Fruit fly (Drosophila melanogaster) whole organism, wandering third instar larva: ENCODE data around the gene Pgant4.
A peak's percentile ranks its signal among the peaks of the same experiment; 100 is the strongest.

Source experiments
- Abd-B ChIP-seq: fragments of >200 bp; optimal IDR thresholded peaks from 2 replicates; lab custom pipeline; 2017; ENCODE audit warnings: missing biosample characterization, missing genetic modification characterization
- CG32264 ChIP-seq: fragments of 200-800 bp; sonication (Bioruptor generic); optimal IDR thresholded peaks from 2 replicates; lab custom pipeline; 2016; ENCODE audit warnings: missing biosample characterization, missing genetic modification characterization
- CrebA ChIP-seq: fragments of 200-800 bp; sonication (Bioruptor generic); optimal IDR thresholded peaks from 2 replicates; lab custom pipeline; 2016; ENCODE audit warnings: missing biosample characterization, mild to moderate bottlenecking, missing genetic modification characterization, borderline replicate concordance
- Dif ChIP-seq: fragments of 200-275, 200-300 bp; sonication (Bioruptor generic); optimal IDR thresholded peaks from 2 replicates; lab custom pipeline; 2018; ENCODE audit warnings: missing biosample characterization, missing genetic modification characterization; ENCODE audit not compliant: partially characterized antibody
- GATAd ChIP-seq: sonication (Bioruptor generic); optimal IDR thresholded peaks from 2 replicates; lab custom pipeline; 2016; ENCODE audit warnings: missing biosample characterization, missing genetic modification characterization
- HLH106 ChIP-seq: fragments of 200-800 bp; optimal IDR thresholded peaks from 3 replicates; lab custom pipeline; 2019; ENCODE audit warnings: missing biosample characterization, mild to moderate bottlenecking, missing genetic modification characterization, moderate library complexity
- Hnf4 ChIP-seq: fragments of 200-800 bp; sonication (Bioruptor generic); optimal IDR thresholded peaks from 2 replicates; lab custom pipeline; 2016; ENCODE audit warnings: missing biosample characterization, mild to moderate bottlenecking, missing genetic modification characterization
- Hr83 ChIP-seq: fragments of 200-300 bp; sonication (Bioruptor generic); optimal IDR thresholded peaks from 2 replicates; lab custom pipeline; 2016; ENCODE audit warnings: missing biosample characterization, mild to moderate bottlenecking, missing genetic modification characterization, moderate library complexity; ENCODE audit not compliant: poor library complexity, severe bottlenecking
- Jra ChIP-seq: sonication (Bioruptor generic); optimal IDR thresholded peaks from 2 replicates; lab custom pipeline; 2016; ENCODE audit warnings: missing biosample characterization, missing genetic modification characterization
- Mio ChIP-seq: sonication (Bioruptor generic); optimal IDR thresholded peaks from 2 replicates; lab custom pipeline; 2016; ENCODE audit warnings: missing biosample characterization, missing genetic modification characterization
- Myc ChIP-seq: fragments of >200 bp; optimal IDR thresholded peaks from 2 replicates; lab custom pipeline; 2017
- N ChIP-seq: fragments of >200 bp; optimal IDR thresholded peaks from 2 replicates; lab custom pipeline; 2018; ENCODE audit warnings: missing biosample characterization, missing external identifiers, missing genetic modification characterization
- OdsH ChIP-seq: fragments of 200-800 bp; sonication (Bioruptor generic); optimal IDR thresholded peaks from 2 replicates; lab custom pipeline; 2016; ENCODE audit warnings: missing biosample characterization, mild to moderate bottlenecking, missing genetic modification characterization
- Rel ChIP-seq, 2 experiments: fragments of 200-800 bp; sonication (Bioruptor generic) in 1 of 2; optimal IDR thresholded peaks; 2 replicates in 1 of 2; 3 replicates in 1 of 2; lab custom pipeline; 2016 to 2019; ENCODE audit warnings: mild to moderate bottlenecking in 2 of 2, missing biosample characterization in 2 of 2, missing genetic modification characterization in 2 of 2, moderate library complexity in 1 of 2
- Sp1 ChIP-seq: fragments of 200-800 bp; sonication (Bioruptor generic); optimal IDR thresholded peaks from 3 replicates; lab custom pipeline; 2019; ENCODE audit warnings: missing biosample characterization, mild to moderate bottlenecking, missing genetic modification characterization, moderate library complexity
- Vsx2 ChIP-seq: fragments of 200-300, 225-300 bp; sonication (Bioruptor generic); optimal IDR thresholded peaks from 2 replicates; lab custom pipeline; 2018; ENCODE audit warnings: missing biosample characterization, missing genetic modification characterization; ENCODE audit not compliant: partially characterized antibody
- br ChIP-seq: fragments of 200-800 bp; sonication (Bioruptor generic); optimal IDR thresholded peaks from 2 replicates; lab custom pipeline; 2016; ENCODE audit warnings: missing biosample characterization, missing genetic modification characterization
- brk ChIP-seq: fragments of 200-800 bp; sonication (Bioruptor generic); optimal IDR thresholded peaks from 2 replicates; lab custom pipeline; 2016; ENCODE audit warnings: missing biosample characterization, mild to moderate bottlenecking, missing genetic modification characterization
- dl ChIP-seq, 2 experiments: fragments of 175-275, 200-275 bp in 1 of 2; fragments of 200-275 bp in 1 of 2; sonication (Bioruptor generic); optimal IDR thresholded peaks; lab custom pipeline; 2018; ENCODE audit warnings: mild to moderate bottlenecking in 2 of 2, missing biosample characterization in 2 of 2, missing genetic modification characterization in 2 of 2, moderate library complexity in 2 of 2; ENCODE audit not compliant: partially characterized antibody in 2 of 2, insufficient read depth in 1 of 2
- dmrt93B ChIP-seq: fragments of 200-800 bp; sonication (Bioruptor generic); optimal IDR thresholded peaks from 2 replicates; lab custom pipeline; 2018; ENCODE audit warnings: missing biosample characterization, mild to moderate bottlenecking, missing genetic modification characterization
- dsf ChIP-seq: sonication (Bioruptor generic); optimal IDR thresholded peaks from 2 replicates; lab custom pipeline; 2016; ENCODE audit warnings: missing biosample characterization, missing genetic modification characterization, borderline replicate concordance
- ey ChIP-seq: fragments of 200-800 bp; sonication (Bioruptor generic); optimal IDR thresholded peaks from 2 replicates; lab custom pipeline; 2016; ENCODE audit warnings: missing biosample characterization, missing genetic modification characterization
- foxo ChIP-seq, 2 experiments: fragments of 200-800 bp; sonication (Bioruptor generic); optimal IDR thresholded peaks; 2 replicates in 1 of 2; 3 replicates in 1 of 2; lab custom pipeline; 2016 to 2017; ENCODE audit warnings: missing biosample characterization in 2 of 2, missing genetic modification characterization in 2 of 2
- fru ChIP-seq: fragments of 200-800 bp; sonication (Bioruptor generic); optimal IDR thresholded peaks from 3 replicates; lab custom pipeline; 2016; ENCODE audit warnings: missing biosample characterization, mild to moderate bottlenecking, missing genetic modification characterization
- h ChIP-seq: fragments of 200-800 bp; sonication (Bioruptor generic); optimal IDR thresholded peaks from 3 replicates; lab custom pipeline; 2016; ENCODE audit warnings: missing biosample characterization, mild to moderate bottlenecking, missing genetic modification characterization
- lola ChIP-seq: fragments of >200 bp; optimal IDR thresholded peaks from 2 replicates; lab custom pipeline; 2017; ENCODE audit warnings: missing biosample characterization, missing genetic modification characterization
- pan ChIP-seq: fragments of >200 bp; optimal IDR thresholded peaks from 2 replicates; lab custom pipeline; 2017
- psq ChIP-seq: fragments of 200-800 bp; sonication (Bioruptor generic); optimal IDR thresholded peaks from 3 replicates; lab custom pipeline; 2017; ENCODE audit warnings: missing biosample characterization, mild to moderate bottlenecking, missing genetic modification characterization, moderate library complexity
- rgr ChIP-seq: fragments of 200-800 bp; sonication (Bioruptor generic); optimal IDR thresholded peaks from 3 replicates; lab custom pipeline; 2016; ENCODE audit warnings: missing biosample characterization, mild to moderate bottlenecking, missing genetic modification characterization
- sage ChIP-seq: fragments of 200-800 bp; sonication (Bioruptor generic); optimal IDR thresholded peaks from 2 replicates; lab custom pipeline; 2016; ENCODE audit warnings: missing biosample characterization, mild to moderate bottlenecking, missing genetic modification characterization
- tai ChIP-seq: sonication (Bioruptor generic); optimal IDR thresholded peaks from 2 replicates; lab custom pipeline; 2016; ENCODE audit warnings: missing biosample characterization, missing genetic modification characterization
- usp ChIP-seq: fragments of >200 bp; optimal IDR thresholded peaks from 2 replicates; lab custom pipeline; 2017; ENCODE audit warnings: missing biosample characterization, missing genetic modification characterization
- woc ChIP-seq: sonication (Bioruptor generic); optimal IDR thresholded peaks from 2 replicates; lab custom pipeline; 2016; ENCODE audit warnings: missing biosample characterization, mild to moderate bottlenecking, missing genetic modification characterization

Pgant4 gene

DNA sequence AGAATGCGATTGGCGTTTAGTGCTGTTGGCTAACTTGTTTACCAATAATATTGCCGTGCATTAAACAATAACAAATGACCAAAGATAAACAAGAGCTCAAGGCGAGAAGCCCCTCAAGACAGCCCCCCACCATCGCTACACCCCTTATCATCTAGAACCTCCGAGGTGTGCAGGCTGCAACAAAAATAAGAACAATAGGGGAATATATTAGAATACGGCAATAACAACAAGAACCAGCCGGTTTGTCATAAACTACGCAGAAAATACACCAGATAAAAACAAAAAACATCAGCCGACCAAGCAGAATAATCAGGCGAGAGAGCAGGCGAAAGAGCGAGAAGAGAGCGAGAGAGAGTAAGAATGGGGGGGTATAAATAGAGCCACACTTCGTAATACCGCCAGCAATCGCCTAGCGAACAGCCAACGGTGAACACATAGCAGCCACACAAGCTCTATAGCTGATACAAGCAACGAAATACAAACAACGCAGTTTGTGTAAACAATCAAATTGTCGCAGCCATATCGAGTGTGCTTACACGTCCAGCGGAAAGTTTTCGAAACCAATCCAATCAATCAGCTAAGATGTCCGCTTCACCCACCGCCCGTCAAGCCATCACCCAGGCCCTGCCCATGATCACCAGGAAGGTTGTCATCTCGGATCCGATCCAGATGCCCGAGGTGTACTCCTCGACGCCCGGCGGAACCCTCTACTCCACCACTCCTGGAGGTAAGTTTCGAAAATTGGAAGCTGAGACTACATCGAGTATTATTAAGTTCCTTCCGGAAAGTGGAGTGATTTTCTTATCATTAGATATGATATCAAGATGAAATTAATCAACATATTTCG, 5.9 kb downstream of the Pgant4 start, which contains the start of gene Thor (continued):
- TF ChIP-seq CG32264 (no peak), usp (no peak), Mio (GFP tag; lab: Kevin White, UChicago) (no peak), dmrt93B (GFP tag; lab: Kevin White, UChicago) (no peak), OdsH (peak; percentile 52), ey (peak; percentile 39), HLH106 (tag; lab: Kevin White, UChicago) (no peak), Hnf4 (peak; percentile 90), sage (GFP tag; lab: Kevin White, UChicago) (no peak)

DNA sequence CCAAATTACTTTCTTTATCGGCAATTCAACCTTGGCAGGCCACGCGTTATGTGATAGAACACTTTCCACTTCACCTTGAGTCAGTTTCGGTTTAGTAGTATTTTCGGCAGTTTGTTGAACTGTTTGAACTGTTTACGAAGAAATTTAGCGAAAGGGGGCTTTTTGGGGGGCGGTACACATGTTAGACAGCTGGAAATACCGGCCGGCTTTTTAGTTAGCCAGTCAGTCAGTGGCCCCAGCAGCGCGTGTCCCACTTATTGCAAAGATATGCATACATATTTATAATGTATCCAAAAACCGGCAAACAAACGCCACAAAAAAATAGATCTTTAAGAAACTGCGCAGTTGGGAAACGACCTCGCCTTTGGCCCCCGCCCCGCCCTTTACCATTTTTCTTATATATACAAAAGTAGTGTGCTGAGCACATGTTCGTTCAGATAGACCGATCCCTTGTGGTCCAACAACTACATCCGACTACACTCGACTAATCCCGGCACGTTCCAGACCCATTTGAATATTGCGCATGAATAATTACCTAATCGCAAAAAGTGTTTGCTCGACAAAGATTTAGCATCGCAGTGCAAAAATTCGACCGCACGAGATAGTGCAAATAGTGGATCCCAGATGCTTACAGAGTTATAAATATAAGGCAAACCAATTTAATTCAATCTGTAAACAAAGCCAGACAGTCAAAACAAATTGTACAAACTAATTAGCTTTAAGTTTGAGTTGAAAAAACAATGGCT, 7.5 kb downstream of the Pgant4 start:
- TF ChIP-seq woc (GFP tag; lab: Kevin White, UChicago) (peak; percentile 53), Rel (GFP tag; optimal IDR thresholded peaks at IDR 0.05; lab: Kevin White, UChicago) (no peak), Rel (tag; optimal IDR thresholded peaks at IDR 0.05; lab: Kevin White, UChicago) (peak; percentile 78), rgr (GFP tag; lab: Kevin White, UChicago) (no peak), Mio (GFP tag; lab: Kevin White, UChicago) (no peak), h (GFP tag; lab: Kevin White, UChicago) (peak; percentile 62), Hr83 (GFP tag; lab: Kevin White, UChicago) (peak; percentile 50), Jra (peak; percentile 51), Hnf4 (peak; percentile 26)

dm6 chr2L:3480443-3480839, 8.0 kb downstream of the Pgant4 start:
- TF ChIP-seq h (GFP tag; lab: Kevin White, UChicago) (no peak), rgr (GFP tag; lab: Kevin White, UChicago) (no peak), tai (no peak), Hnf4 (peak; percentile 27), ey (no peak), foxo (GFP tag; optimal IDR thresholded peaks at IDR 0.05; lab: Kevin White, UChicago) (no peak), Myc (lab: Kevin White, UChicago) (peak; percentile 91), Vsx2 (GFP tag; lab: Kevin White, UChicago) (no peak), Hr83 (GFP tag; lab: Kevin White, UChicago) (no peak), dl (GFP tag; optimal IDR thresholded peaks at IDR 0.05; lab: Kevin White, UChicago; ENCODE audit: insufficient read depth in 1 of 2, partially characterized antibody in 2 of 2) (no peak), psq (GFP tag; lab: Kevin White, UChicago) (no peak), dsf (GFP tag; lab: Kevin White, UChicago) (no peak), fru (GFP tag; lab: Kevin White, UChicago) (no peak), brk (GFP tag; lab: Kevin White, UChicago) (peak; percentile 25), N (GFP tag; lab: Kevin White, UChicago) (no peak), sage (GFP tag; lab: Kevin White, UChicago) (no peak), Sp1 (GFP tag; lab: Kevin White, UChicago) (no peak), Dif (GFP tag; lab: Kevin White, UChicago) (no peak), GATAd (no peak), Rel (GFP tag; optimal IDR thresholded peaks at IDR 0.05; lab: Kevin White, UChicago) (no peak), Rel (tag; optimal IDR thresholded peaks at IDR 0.05; lab: Kevin White, UChicago) (no peak)

DNA sequence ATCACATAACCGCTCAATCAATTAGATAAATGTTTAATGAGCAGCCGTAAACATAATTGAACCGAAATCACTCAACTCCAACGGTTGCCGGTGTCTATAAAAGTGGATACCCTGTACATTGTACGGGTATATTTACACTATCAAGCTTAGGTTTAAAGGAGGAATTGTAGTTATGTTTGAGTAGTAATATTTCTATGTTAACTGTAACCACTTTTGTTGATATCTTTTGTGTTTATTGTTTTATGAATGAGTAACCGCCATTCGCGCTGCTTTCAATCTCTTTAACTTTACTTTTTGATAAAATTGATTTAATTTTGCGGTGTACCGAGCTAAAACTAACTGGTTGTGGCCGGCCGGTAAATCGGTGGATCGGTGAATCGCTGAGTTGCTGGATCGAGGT, 9.6 kb downstream of the Pgant4 start:
- no peak for TF ChIP-seq pan (lab: Kevin White, UChicago)
- no peak for TF ChIP-seq HLH106 (tag; lab: Kevin White, UChicago)
- no peak for TF ChIP-seq Mio (GFP tag; lab: Kevin White, UChicago)
- no peak for TF ChIP-seq Abd-B (GFP tag; lab: Kevin White, UChicago)
- no peak for TF ChIP-seq Hnf4
- TF ChIP-seq Vsx2 (GFP tag; lab: Kevin White, UChicago): no peak
- no peak for TF ChIP-seq dsf (GFP tag; lab: Kevin White, UChicago)
- no peak for TF ChIP-seq h (GFP tag; lab: Kevin White, UChicago)
- no peak for TF ChIP-seq br (GFP tag; lab: Kevin White, UChicago)
- TF ChIP-seq Dif (GFP tag; lab: Kevin White, UChicago): no peak
- TF ChIP-seq Hr83 (GFP tag; lab: Kevin White, UChicago): no peak
- TF ChIP-seq rgr (GFP tag; lab: Kevin White, UChicago): no peak
- no peak for TF ChIP-seq CrebA
- no peak for TF ChIP-seq lola (GFP tag; lab: Kevin White, UChicago)
- TF ChIP-seq Myc (lab: Kevin White, UChicago): no peak
- TF ChIP-seq Rel (GFP tag; optimal IDR thresholded peaks at IDR 0.05; lab: Kevin White, UChicago): no peak
- TF ChIP-seq Rel (tag; optimal IDR thresholded peaks at IDR 0.05; lab: Kevin White, UChicago): no peak
- TF ChIP-seq, all 38 proteins: peak for 0
